Fruit fly (Drosophila melanogaster) whole organism, embryonic: Measurements from ENCODE around the gene Ufd4.
A peak's percentile ranks its signal among the peaks of the same experiment; 100 is the strongest.

ENCODE experiments used
- CG10654 ChIP-seq: fragments of 200-800 bp; sonication (Bioruptor generic); optimal IDR thresholded peaks from 2 replicates; lab custom pipeline; 2016; ENCODE audit warnings: missing biosample characterization, missing genetic modification characterization
- CG11398 ChIP-seq: fragments of 200-800 bp; sonication (Bioruptor generic); optimal IDR thresholded peaks from 2 replicates; lab custom pipeline; 2016; ENCODE audit warnings: missing biosample characterization, missing genetic modification characterization
- CG11723 ChIP-seq: fragments of 200-800 bp; sonication (Bioruptor generic); optimal IDR thresholded peaks from 2 replicates; lab custom pipeline; 2017; ENCODE audit warnings: missing biosample characterization, mild to moderate bottlenecking, missing genetic modification characterization
- CG1233 ChIP-seq: fragments of 200-800 bp; sonication (Bioruptor generic); optimal IDR thresholded peaks from 4 replicates; lab custom pipeline; 2018; ENCODE audit warnings: missing biosample characterization, mild to moderate bottlenecking, missing genetic modification characterization
- CG12659 ChIP-seq: fragments of 200-800 bp; sonication (Bioruptor generic); optimal IDR thresholded peaks from 3 replicates; lab custom pipeline; 2017; ENCODE audit warnings: mild to moderate bottlenecking, missing biosample characterization, missing genetic modification reagents, missing genetic modification characterization
- CG12942 ChIP-seq: fragments of 200-800 bp; sonication (Bioruptor generic); optimal IDR thresholded peaks from 3 replicates; lab custom pipeline; 2016; ENCODE audit warnings: missing biosample characterization, missing genetic modification characterization
- CG13296 ChIP-seq: fragments of 200-800 bp; sonication (Bioruptor generic); optimal IDR thresholded peaks from 3 replicates; lab custom pipeline; 2018; ENCODE audit warnings: missing biosample characterization, mild to moderate bottlenecking, missing genetic modification characterization
- CG14014 ChIP-seq: fragments of 200-800 bp; sonication (Bioruptor generic); IDR thresholded peaks from 2 replicates; pipeline ENCODE4 v1.3.6; 2022; ENCODE audit warnings: missing biosample characterization, missing genetic modification characterization
- CG14441 ChIP-seq: fragments of 200-800 bp; sonication (Bioruptor generic); IDR thresholded peaks from 2 replicates; pipeline ENCODE4 v1.3.6; 2022; ENCODE audit warnings: missing biosample characterization, missing genetic modification characterization
- CG14860 ChIP-seq: fragments of 200-800 bp; sonication (Bioruptor generic); IDR thresholded peaks from 3 replicates; pipeline ENCODE4 v1.3.6; 2022; ENCODE audit warnings: missing biosample characterization, missing genetic modification characterization; ENCODE audit not compliant: partially characterized antibody
- CG1603 ChIP-seq: fragments of 200-800 bp; sonication (Bioruptor generic); optimal IDR thresholded peaks from 2 replicates; lab custom pipeline; 2019; ENCODE audit warnings: missing biosample characterization, mild to moderate bottlenecking, missing genetic modification characterization, moderate library complexity
- CG31365 ChIP-seq: fragments of 200-800 bp; sonication (Bioruptor generic); optimal IDR thresholded peaks from 2 replicates; lab custom pipeline; 2018; ENCODE audit warnings: missing biosample characterization, mild to moderate bottlenecking, missing genetic modification characterization
- CG31441 ChIP-seq: fragments of 200-800 bp; sonication (Bioruptor generic); IDR thresholded peaks from 2 replicates; pipeline ENCODE4 v1.3.6; 2022; ENCODE audit warnings: missing biosample characterization, missing genetic modification characterization
- CG3838 ChIP-seq: fragments of 200-800 bp; sonication (Bioruptor generic); optimal IDR thresholded peaks from 3 replicates; lab custom pipeline; 2016; ENCODE audit warnings: missing biosample characterization, missing genetic modification characterization
- CG3847 ChIP-seq: fragments of 200-800 bp; sonication (Bioruptor generic); IDR thresholded peaks from 2 replicates; pipeline ENCODE4 v1.3.6; 2022; ENCODE audit warnings: missing biosample characterization, missing genetic modification characterization
- CG4820 ChIP-seq: fragments of 200-800 bp; sonication (Bioruptor generic); optimal IDR thresholded peaks from 3 replicates; lab custom pipeline; 2016; ENCODE audit warnings: missing biosample characterization, missing genetic modification characterization
- CG6254 ChIP-seq: fragments of 200-800 bp; sonication (Bioruptor generic); optimal IDR thresholded peaks from 3 replicates; lab custom pipeline; 2017; ENCODE audit warnings: mild to moderate bottlenecking, missing biosample characterization, missing genetic modification reagents, missing genetic modification characterization
- CG6272 ChIP-seq: fragments of 200-800 bp; sonication (Bioruptor generic); IDR thresholded peaks from 2 replicates; pipeline ENCODE4 v1.3.6; 2022; ENCODE audit warnings: missing biosample characterization, missing genetic modification characterization
- CG6813 ChIP-seq: fragments of 200-800 bp; sonication (Bioruptor generic); optimal IDR thresholded peaks from 2 replicates; lab custom pipeline; 2017; ENCODE audit warnings: missing biosample characterization, missing genetic modification characterization, mild to moderate bottlenecking, moderate library complexity, missing genetic modification reagents
- CTCF ChIP-seq: fragments of 200-800 bp; sonication (Bioruptor generic); optimal IDR thresholded peaks from 2 replicates; lab custom pipeline; 2017; ENCODE audit warnings: missing biosample characterization, mild to moderate bottlenecking, missing genetic modification characterization, moderate library complexity
- CrebB ChIP-seq: fragments of 200-800 bp; sonication (Bioruptor generic); optimal IDR thresholded peaks from 3 replicates; lab custom pipeline; 2018; ENCODE audit warnings: missing biosample characterization, mild to moderate bottlenecking, missing genetic modification characterization
- Deaf1 ChIP-seq: fragments of 200-800 bp; optimal IDR thresholded peaks from 3 replicates; lab custom pipeline; 2019; ENCODE audit warnings: missing biosample characterization, mild to moderate bottlenecking, missing genetic modification characterization, moderate library complexity
- Dip3 ChIP-seq: fragments of 200-800 bp; sonication (Bioruptor generic); optimal IDR thresholded peaks from 3 replicates; lab custom pipeline; 2016; ENCODE audit warnings: missing biosample characterization, missing genetic modification characterization
- Dll ChIP-seq: fragments of 200-800 bp; sonication (Bioruptor generic); IDR thresholded peaks from 4 replicates; pipeline ENCODE4 v1.3.6; 2022; ENCODE audit warnings: missing biosample characterization, missing genetic modification characterization; ENCODE audit not compliant: partially characterized antibody
- Gug ChIP-seq: fragments of 200-800 bp; sonication (Bioruptor generic); IDR thresholded peaks from 4 replicates; pipeline ENCODE4 v1.3.6; 2022; ENCODE audit warnings: missing biosample characterization, missing genetic modification characterization
- HLH54F ChIP-seq: fragments of 200-800 bp; sonication (Bioruptor generic); optimal IDR thresholded peaks from 3 replicates; lab custom pipeline; 2016; ENCODE audit warnings: missing biosample characterization, missing genetic modification characterization
- Hmx ChIP-seq: fragments of 200-800 bp; sonication (Bioruptor generic); optimal IDR thresholded peaks from 2 replicates; lab custom pipeline; 2016; ENCODE audit warnings: missing biosample characterization, missing genetic modification characterization
- MBD-R2 ChIP-seq: fragments of 200-800 bp; sonication (Bioruptor generic); IDR thresholded peaks from 2 replicates; pipeline ENCODE4 v1.3.6; 2022; ENCODE audit warnings: missing biosample characterization, missing genetic modification characterization
- Med ChIP-seq: fragments of 200-800 bp; sonication (Bioruptor generic); peaks from one replicate; lab custom pipeline; 2016; ENCODE audit warnings: missing biosample characterization, missing genetic modification characterization, mild to moderate bottlenecking, inconsistent platforms, moderate library complexity
- Mes4 ChIP-seq: fragments of 200-800 bp; sonication (Bioruptor generic); optimal IDR thresholded peaks from 2 replicates; lab custom pipeline; 2016; ENCODE audit warnings: missing biosample characterization, missing genetic modification characterization
- Nf-YA ChIP-seq: fragments of 200-800 bp; sonication (Bioruptor generic); IDR thresholded peaks from 2 replicates; pipeline ENCODE4 v1.3.6; 2022; ENCODE audit warnings: missing biosample characterization, missing genetic modification characterization
- Trl ChIP-seq, 3 experiments: fragments of >200 bp in 2 of 3; fragments of 200-800 bp in 1 of 3; sonication (Bioruptor generic) in 1 of 3; optimal IDR thresholded peaks; 2 replicates in 1 of 3; 3 replicates in 2 of 3; lab custom pipeline; 2016 to 2017; ENCODE audit warnings: missing biosample characterization in 1 of 3, missing genetic modification characterization in 1 of 3
- Vsx1 ChIP-seq: fragments of 200-800 bp; sonication (Bioruptor generic); optimal IDR thresholded peaks from 2 replicates; lab custom pipeline; 2017; ENCODE audit warnings: missing biosample characterization, mild to moderate bottlenecking, missing genetic modification characterization, missing genetic modification reagents
- Xbp1 ChIP-seq: fragments of 200-800 bp; sonication (Bioruptor generic); optimal IDR thresholded peaks from 3 replicates; lab custom pipeline; 2016; ENCODE audit warnings: missing biosample characterization, mild to moderate bottlenecking, missing genetic modification characterization
- az2 ChIP-seq: fragments of 200-800 bp; sonication (Bioruptor generic); optimal IDR thresholded peaks from 3 replicates; lab custom pipeline; 2016; ENCODE audit warnings: missing biosample characterization, missing genetic modification characterization
- bowl ChIP-seq: fragments of 200-800 bp; sonication (Bioruptor generic); IDR thresholded peaks from 2 replicates; pipeline ENCODE4 v1.3.6; 2022; ENCODE audit warnings: missing biosample characterization, missing genetic modification characterization
- chm ChIP-seq: fragments of 200-800 bp; sonication (Bioruptor generic); IDR thresholded peaks from 2 replicates; pipeline ENCODE4 v1.3.6; 2022; ENCODE audit warnings: missing biosample characterization, missing genetic modification characterization
- dan ChIP-seq: fragments of 200-800 bp; sonication (Bioruptor generic); IDR thresholded peaks from 2 replicates; pipeline ENCODE4 v1.3.6; 2022; ENCODE audit warnings: missing biosample characterization, missing genetic modification characterization
- fd102C ChIP-seq: fragments of 200-800 bp; sonication (Bioruptor generic); optimal IDR thresholded peaks from 2 replicates; lab custom pipeline; 2018; ENCODE audit warnings: missing biosample characterization, mild to moderate bottlenecking, missing genetic modification characterization, moderate library complexity
- kni ChIP-seq: fragments of 200-800 bp; sonication (Bioruptor generic); optimal IDR thresholded peaks from 3 replicates; lab custom pipeline; 2017; ENCODE audit warnings: mild to moderate bottlenecking, missing biosample characterization, missing genetic modification reagents, missing genetic modification characterization
- mld ChIP-seq: fragments of 200-800 bp; sonication (Bioruptor generic); IDR thresholded peaks from 3 replicates; pipeline ENCODE4 v1.3.6; 2022; ENCODE audit warnings: missing biosample characterization, missing genetic modification characterization; ENCODE audit not compliant: partially characterized antibody
- nau ChIP-seq: fragments of 200-800 bp; sonication (Bioruptor generic); optimal IDR thresholded peaks from 3 replicates; lab custom pipeline; 2017; ENCODE audit warnings: missing biosample characterization, mild to moderate bottlenecking, missing genetic modification characterization, missing genetic modification reagents
- nmo ChIP-seq: fragments of 200-800 bp; sonication (Bioruptor generic); optimal IDR thresholded peaks from 2 replicates; lab custom pipeline; 2018; ENCODE audit warnings: missing biosample characterization, mild to moderate bottlenecking, missing genetic modification characterization, moderate library complexity
- nom ChIP-seq: fragments of 200-800 bp; sonication (Bioruptor generic); optimal IDR thresholded peaks from 2 replicates; lab custom pipeline; 2017; ENCODE audit warnings: missing biosample characterization, missing genetic modification characterization, mild to moderate bottlenecking, moderate library complexity, missing genetic modification reagents
- org-1 ChIP-seq: fragments of 200-800 bp; sonication (Bioruptor generic); optimal IDR thresholded peaks from 2 replicates; lab custom pipeline; 2017; ENCODE audit warnings: missing biosample characterization, missing genetic modification characterization
- peb ChIP-seq: fragments of 200-800 bp; sonication (Bioruptor generic); IDR thresholded peaks from 2 replicates; pipeline ENCODE4 v1.3.6; 2022; ENCODE audit warnings: missing biosample characterization, missing genetic modification characterization
- row ChIP-seq: fragments of 200-800 bp; sonication (Bioruptor generic); IDR thresholded peaks from 3 replicates; pipeline ENCODE4 v1.3.6; 2022; ENCODE audit warnings: missing biosample characterization, missing genetic modification characterization
- sd ChIP-seq: fragments of 200-800 bp; sonication (Bioruptor generic); optimal IDR thresholded peaks from 3 replicates; lab custom pipeline; 2018; ENCODE audit warnings: missing biosample characterization, mild to moderate bottlenecking, missing genetic modification characterization, moderate library complexity
- toy ChIP-seq: fragments of 200-800 bp; sonication (Bioruptor generic); IDR thresholded peaks from 2 replicates; pipeline ENCODE4 v1.3.6; 2022; ENCODE audit warnings: missing biosample characterization, missing genetic modification characterization
- tx ChIP-seq: fragments of 200-800 bp; sonication (Bioruptor generic); optimal IDR thresholded peaks from 2 replicates; lab custom pipeline; 2016; ENCODE audit warnings: missing biosample characterization, missing genetic modification characterization
- zen ChIP-seq: fragments of 200-800 bp; sonication (Bioruptor generic); optimal IDR thresholded peaks from 3 replicates; lab custom pipeline; 2018; ENCODE audit warnings: missing biosample characterization, mild to moderate bottlenecking, missing genetic modification characterization, moderate library complexity
- zfh1 ChIP-seq: fragments of 200-800 bp; sonication (Bioruptor generic); IDR thresholded peaks from 3 replicates; pipeline ENCODE4 v1.3.6; 2022; ENCODE audit warnings: missing biosample characterization, missing genetic modification characterization

Gene Ufd4

dm6 chr2L:10321612-10322011 lies 29.4 kb upstream of the Ufd4 start (continued):
- TF ChIP-seq Vsx1 (GFP tag; lab: Kevin White, UChicago) (no peak), row (GFP tag; lab: Robert Waterston, UW) (no peak), CG6272 (GFP tag; lab: Robert Waterston, UW) (no peak), tx (GFP tag; lab: Kevin White, UChicago) (no peak), chm (no peak), Med (GFP tag; lab: Kevin White, UChicago) (peak; percentile 80), CG12942 (no peak), CG11398 (no peak), CG14860 (GFP tag; lab: Robert Waterston, UW) (no peak), peb (GFP tag; lab: Robert Waterston, UW) (no peak), CG11723 (GFP tag; lab: Kevin White, UChicago) (no peak), CG1233 (GFP tag; lab: Kevin White, UChicago) (no peak), CG3838 (GFP tag; lab: Kevin White, UChicago) (no peak), CG10654 (GFP tag; lab: Kevin White, UChicago) (no peak), nom (GFP tag; lab: Kevin White, UChicago) (peak; percentile 69), az2 (GFP tag; lab: Kevin White, UChicago) (no peak), CG13296 (GFP tag; lab: Kevin White, UChicago) (peak; percentile 48), toy (GFP tag; lab: Robert Waterston, UW) (no peak), CG4820 (no peak), zfh1 (GFP tag; lab: Robert Waterston, UW) (no peak), Deaf1 (tag; lab: Kevin White, UChicago) (peak; percentile 94), Gug (GFP tag; lab: Robert Waterston, UW) (no peak), CG12659 (GFP tag; lab: Kevin White, UChicago) (peak; percentile 13), HLH54F (GFP tag; lab: Kevin White, UChicago) (no peak), Nf-YA (GFP tag; lab: Robert Waterston, UW) (no peak), Dll (no peak), dan (no peak), CG14441 (GFP tag; lab: Robert Waterston, UW) (no peak; the same call in 1 of the 2 replicates), Mes4 (GFP tag; lab: Kevin White, UChicago) (no peak), mld (GFP tag; lab: Robert Waterston, UW) (no peak), CG31365 (tag; lab: Kevin White, UChicago) (peak; percentile 17), zen (no peak), sd (tag; lab: Kevin White, UChicago) (peak; percentile 89), bowl (GFP tag; lab: Robert Waterston, UW) (no peak), Xbp1 (GFP tag; lab: Kevin White, UChicago) (no peak), CG3847 (GFP tag; lab: Robert Waterston, UW) (no peak), Hmx (GFP tag; lab: Kevin White, UChicago) (no peak), MBD-R2 (peak; percentile 25; the same call in 1 of the 2 replicates), nau (GFP tag; lab: Kevin White, UChicago) (no peak), Dip3 (GFP tag; lab: Kevin White, UChicago) (no peak), CG31441 (GFP tag; lab: Robert Waterston, UW) (no peak), org-1 (GFP tag; lab: Kevin White, UChicago) (no peak), CG6813 (GFP tag; lab: Kevin White, UChicago) (no peak), CTCF (GFP tag; lab: Kevin White, UChicago) (peak; percentile 30), CG1603 (tag; lab: Kevin White, UChicago) (no peak), CG14014 (GFP tag; lab: Robert Waterston, UW) (no peak), kni (no peak), CG6254 (GFP tag; lab: Kevin White, UChicago) (no peak), Trl (optimal IDR thresholded peaks at IDR 0.05; lab: Kevin White, UChicago) (no peak), Trl (GFP tag; optimal IDR thresholded peaks at IDR 0.05; lab: Kevin White, UChicago) (no peak), nmo (GFP tag; lab: Kevin White, UChicago) (no peak), CrebB (tag; lab: Kevin White, UChicago) (no peak), fd102C (GFP tag; lab: Kevin White, UChicago) (no peak)
